Fruit fly (Drosophila melanogaster): ENCODE measurements around the gene CG43841.
A peak's percentile ranks its signal among the peaks of the same experiment; 100 is the strongest.

CG43841 gene

dm6 chrX:18405567-18406059, 33.9 kb upstream of the CG43841 start (continued):
- TF ChIP-seq CG2199 (GFP tag; IDR thresholded peaks at IDR 0.05) (no peak), HLH3B (GFP tag; IDR thresholded peaks at IDR 0.05) (peak; percentile 46), Ssrp (tag; optimal IDR thresholded peaks at IDR 0.05) (peak; percentile 84), CG7271 (tag; optimal IDR thresholded peaks at IDR 0.05) (no peak), mirr (GFP tag; optimal IDR thresholded peaks at IDR 0.05) (no peak), lab (GFP tag; optimal IDR thresholded peaks at IDR 0.05) (peak; percentile 53), E2f1 (GFP tag; IDR thresholded peaks at IDR 0.05) (peak; percentile 23; the same call in 1 of the 2 replicates), CoRest (tag; optimal IDR thresholded peaks at IDR 0.05) (peak; percentile 85), shn (GFP tag; optimal IDR thresholded peaks at IDR 0.05) (peak; percentile 2), cato (GFP tag; optimal IDR thresholded peaks at IDR 0.05; ENCODE audit: borderline replicate concordance) (peak; percentile 33), en (GFP tag; optimal IDR thresholded peaks at IDR 0.05) (peak; percentile 22), chm (GFP tag; IDR thresholded peaks at IDR 0.05) (no peak), CG9876 (GFP tag; optimal IDR thresholded peaks at IDR 0.05) (peak; percentile 5), Mrtf (GFP tag; IDR thresholded peaks at IDR 0.05) (0 out of 3 replicates have a peak, but pooled peaks have one; percentile 21), BEAF-32 (GFP tag; optimal IDR thresholded peaks at IDR 0.05) (no peak), eyg (GFP tag; optimal IDR thresholded peaks at IDR 0.05) (no peak), caup (GFP tag; optimal IDR thresholded peaks at IDR 0.05; ENCODE audit: severe bottlenecking) (peak; percentile 50), Rx (GFP tag; IDR thresholded peaks at IDR 0.05) (peak; percentile 2; the same call in 1 of the 2 replicates), CG4424 (GFP tag; optimal IDR thresholded peaks at IDR 0.05) (peak; percentile 77), sens-2 (GFP tag; IDR thresholded peaks at IDR 0.05) (peak; percentile 42; the same call in 1 of the 2 replicates), CG10147 (GFP tag; optimal IDR thresholded peaks at IDR 0.05) (peak; percentile 49), H15 (GFP tag; IDR thresholded peaks at IDR 0.05) (no peak), CG12071 (GFP tag; optimal IDR thresholded peaks at IDR 0.05) (peak; percentile 14), sc (optimal IDR thresholded peaks at IDR 0.05) (no peak), sc (GFP tag; optimal IDR thresholded peaks at IDR 0.05) (peak; percentile 71), CG32532 (GFP tag; IDR thresholded peaks at IDR 0.05) (peak; percentile 60; the same call in 1 of the 2 replicates), twi (tag; optimal IDR thresholded peaks at IDR 0.05) (peak; percentile 18), bowl (GFP tag; IDR thresholded peaks at IDR 0.05) (no peak), fd96Cb (tag; optimal IDR thresholded peaks at IDR 0.05) (peak; percentile 81), CG13296 (GFP tag; optimal IDR thresholded peaks at IDR 0.05) (peak; percentile 21), Ets65A (GFP tag) (peak; percentile 97), knrl (GFP tag; IDR thresholded peaks at IDR 0.05; ENCODE audit: partially characterized antibody) (no peak), Antp (GFP tag; optimal IDR thresholded peaks at IDR 0.05) (peak; percentile 35), D (optimal IDR thresholded peaks at IDR 0.05) (no peak), D (GFP tag; optimal IDR thresholded peaks at IDR 0.05) (peak; percentile 59), sug (tag; optimal IDR thresholded peaks at IDR 0.05) (no peak), seq (GFP tag; IDR thresholded peaks at IDR 0.05) (0 out of 2 replicates have a peak, but pooled peaks have one; percentile 17), CG4707 (GFP tag; optimal IDR thresholded peaks at IDR 0.05) (no peak), sisA (GFP tag; IDR thresholded peaks at IDR 0.05) (peak; percentile 53; the same call in 1 of the 2 replicates), Six4 (GFP tag; optimal IDR thresholded peaks at IDR 0.05) (no peak), Max (GFP tag; optimal IDR thresholded peaks at IDR 0.05) (peak; percentile 52), CG6254 (GFP tag; optimal IDR thresholded peaks at IDR 0.05) (peak; percentile 49), CG1529 (GFP tag; optimal IDR thresholded peaks at IDR 0.05) (peak; percentile 72), Eip74EF (GFP tag; optimal IDR thresholded peaks at IDR 0.05) (peak in 1 of 2 experiments; percentile 84), CG2120 (GFP tag; optimal IDR thresholded peaks at IDR 0.05) (peak; percentile 74), CG2678 (tag; optimal IDR thresholded peaks at IDR 0.05) (peak; percentile 85), peb (GFP tag; IDR thresholded peaks at IDR 0.05) (peak; percentile 35; the same call in 1 of the 2 replicates), Abd-B (GFP tag; optimal IDR thresholded peaks at IDR 0.05) (peak; percentile 69), CG4730 (GFP tag; IDR thresholded peaks at IDR 0.05) (peak; percentile 19; the same call in 1 of the 2 replicates), CG12769 (tag; optimal IDR thresholded peaks at IDR 0.05) (peak; percentile 44)

Data from whole organism, embryonic.